Worm (Caenorhabditis elegans) whole organism, late embryonic: ENCODE data around the gene ZK380.2.

Experiments
- C08G9.2 ChIP-seq: sonication (generic microtip); optimal IDR thresholded peaks from 2 replicates; lab custom pipeline; 2016; ENCODE audit warnings: mild to moderate bottlenecking, missing genetic modification characterization, moderate library complexity, missing compliant biosample characterization
- C38D4.7 ChIP-seq: fragments of 200-800 bp; sonication (Bioruptor generic); optimal IDR thresholded peaks from 2 replicates; lab custom pipeline; 2018; ENCODE audit warnings: mild to moderate bottlenecking, missing genetic modification characterization, moderate library complexity, missing compliant biosample characterization
- F13H6.1 ChIP-seq: sonication (generic microtip); optimal IDR thresholded peaks from 2 replicates; lab custom pipeline; 2016; ENCODE audit warnings: missing genetic modification characterization, missing compliant biosample characterization
- K02D7.2 ChIP-seq: sonication (generic microtip); optimal IDR thresholded peaks from 2 replicates; lab custom pipeline; 2017; ENCODE audit warnings: mild to moderate bottlenecking, missing genetic modification characterization, missing compliant biosample characterization
- K09A11.1 ChIP-seq: sonication (generic microtip); optimal IDR thresholded peaks from 2 replicates; lab custom pipeline; 2017; ENCODE audit warnings: antibody characterized with exemption, mild to moderate bottlenecking, missing genetic modification characterization, missing compliant biosample characterization; ENCODE audit not compliant: insufficient read depth
- Y22D7AL.16 ChIP-seq: sonication (generic microtip); optimal IDR thresholded peaks from 2 replicates; lab custom pipeline; 2016; ENCODE audit warnings: missing genetic modification characterization, missing compliant biosample characterization
- ama-1 ChIP-seq: fragments of 150-350 bp; optimal IDR thresholded peaks from 2 replicates; lab custom pipeline; 2014
- ceh-14 ChIP-seq: sonication (generic microtip); optimal IDR thresholded peaks from 2 replicates; lab custom pipeline; 2016; ENCODE audit warnings: missing genotype, missing genetic modification characterization, missing compliant biosample characterization
- ceh-18 ChIP-seq: sonication (generic microtip); optimal IDR thresholded peaks from 2 replicates; lab custom pipeline; 2016; ENCODE audit warnings: missing genetic modification characterization, missing compliant biosample characterization
- ceh-2 ChIP-seq: sonication (generic microtip); optimal IDR thresholded peaks from 2 replicates; lab custom pipeline; 2016; ENCODE audit warnings: missing genotype, missing genetic modification characterization, missing compliant biosample characterization
- ceh-22 ChIP-seq: sonication (generic microtip); optimal IDR thresholded peaks from 2 replicates; lab custom pipeline; 2017; ENCODE audit warnings: missing biosample characterization, missing genetic modification characterization
- ceh-31 ChIP-seq: sonication (generic microtip); optimal IDR thresholded peaks from 2 replicates; lab custom pipeline; 2016; ENCODE audit warnings: missing genetic modification characterization, missing compliant biosample characterization
- ceh-34 ChIP-seq: sonication (generic microtip); optimal IDR thresholded peaks from 2 replicates; lab custom pipeline; 2016; ENCODE audit warnings: mild to moderate bottlenecking, missing genetic modification characterization, missing compliant biosample characterization
- ceh-45 ChIP-seq: fragments of 200-800 bp; sonication (Bioruptor generic); IDR thresholded peaks from 2 replicates; pipeline ENCODE4 v1.3.6; 2022; ENCODE audit warnings: missing genetic modification reagents, missing genetic modification characterization, missing compliant biosample characterization
- ceh-48 ChIP-seq: sonication (generic microtip); optimal IDR thresholded peaks from 2 replicates; lab custom pipeline; 2016; ENCODE audit warnings: missing genetic modification characterization, inconsistent platforms, missing compliant biosample characterization
- ceh-6 ChIP-seq: fragments of 200-800 bp; sonication (Bioruptor generic); optimal IDR thresholded peaks from 2 replicates; lab custom pipeline; 2018; ENCODE audit warnings: mild to moderate bottlenecking, missing genetic modification characterization, missing compliant biosample characterization
- che-1 ChIP-seq: sonication (generic microtip); optimal IDR thresholded peaks from 2 replicates; lab custom pipeline; 2016; ENCODE audit warnings: mild to moderate bottlenecking, missing genetic modification characterization, missing compliant biosample characterization
- elt-2 ChIP-seq: sonication (generic microtip); optimal IDR thresholded peaks from 2 replicates; lab custom pipeline; 2016; ENCODE audit warnings: missing genetic modification reagents, missing genetic modification characterization, missing compliant biosample characterization
- elt-4 ChIP-seq: sonication (generic microtip); optimal IDR thresholded peaks from 2 replicates; lab custom pipeline; 2016; ENCODE audit warnings: missing genetic modification characterization, missing compliant biosample characterization
- ets-4 ChIP-seq: sonication (generic microtip); optimal IDR thresholded peaks from 2 replicates; lab custom pipeline; 2016; ENCODE audit warnings: missing genetic modification characterization, missing compliant biosample characterization
- fkh-10 ChIP-seq: fragments of 150-350 bp; optimal IDR thresholded peaks from 2 replicates; lab custom pipeline; 2014; ENCODE audit warnings: missing biosample characterization, missing genetic modification reagents, missing genetic modification characterization
- hlh-8 ChIP-seq: sonication (generic microtip); optimal IDR thresholded peaks from 2 replicates; lab custom pipeline; 2016; ENCODE audit warnings: missing genotype, missing genetic modification characterization, missing compliant biosample characterization
- mec-3 ChIP-seq: sonication (generic microtip); optimal IDR thresholded peaks from 2 replicates; lab custom pipeline; 2016; ENCODE audit warnings: borderline replicate concordance, missing genetic modification characterization, missing compliant biosample characterization
- nhr-11 ChIP-seq: fragments of 150-350 bp; optimal IDR thresholded peaks from 2 replicates; lab custom pipeline; 2014; ENCODE audit warnings: missing biosample characterization, missing genetic modification characterization
- npax-4 ChIP-seq: sonication (generic microtip); optimal IDR thresholded peaks from 2 replicates; lab custom pipeline; 2016; ENCODE audit warnings: missing genetic modification characterization, missing compliant biosample characterization
- pag-3 ChIP-seq: sonication (generic microtip); optimal IDR thresholded peaks from 2 replicates; lab custom pipeline; 2016; ENCODE audit warnings: missing compliant biosample characterization, missing genetic modification characterization, borderline replicate concordance
- pat-9 ChIP-seq: fragments of 200-800 bp; sonication (Bioruptor generic); optimal IDR thresholded peaks from 2 replicates; lab custom pipeline; 2018; ENCODE audit warnings: mild to moderate bottlenecking, missing genetic modification characterization, moderate library complexity, missing compliant biosample characterization
- pax-1 ChIP-seq: fragments of 150-350 bp; optimal IDR thresholded peaks from 2 replicates; lab custom pipeline; 2014; ENCODE audit warnings: missing biosample characterization, missing genetic modification characterization
- ref-2 ChIP-seq: sonication (generic microtip); optimal IDR thresholded peaks from 2 replicates; lab custom pipeline; 2016; ENCODE audit warnings: missing genetic modification characterization, missing compliant biosample characterization
- tbx-2 ChIP-seq: sonication (generic microtip); optimal IDR thresholded peaks from 2 replicates; lab custom pipeline; 2016; ENCODE audit warnings: missing genetic modification characterization, missing compliant biosample characterization
- unc-3 ChIP-seq, 2 experiments: fragments of 200-800 bp in 1 of 2; sonication (Bioruptor generic) in 1 of 2; sonication (generic microtip) in 1 of 2; conservative IDR thresholded peaks in 1 of 2; optimal IDR thresholded peaks in 1 of 2; 2 replicates each; pipeline versions ENCODE4 v1.3.6 to Lab custom; 2016 to 2022; ENCODE audit warnings: missing compliant biosample characterization in 2 of 2, missing genetic modification characterization in 2 of 2, missing genetic modification reagents in 1 of 2
- unc-42 ChIP-seq: sonication (generic microtip); optimal IDR thresholded peaks from 2 replicates; lab custom pipeline; 2016; ENCODE audit warnings: missing genotype, missing genetic modification characterization, missing compliant biosample characterization
- unc-86 ChIP-seq: sonication (generic microtip); optimal IDR thresholded peaks from 2 replicates; lab custom pipeline; 2016; ENCODE audit warnings: missing genetic modification characterization, missing compliant biosample characterization
- zip-5 ChIP-seq: sonication (generic microtip); optimal IDR thresholded peaks from 2 replicates; lab custom pipeline; 2016; ENCODE audit warnings: missing genetic modification characterization, missing compliant biosample characterization

Gene ZK380.2

DNA sequence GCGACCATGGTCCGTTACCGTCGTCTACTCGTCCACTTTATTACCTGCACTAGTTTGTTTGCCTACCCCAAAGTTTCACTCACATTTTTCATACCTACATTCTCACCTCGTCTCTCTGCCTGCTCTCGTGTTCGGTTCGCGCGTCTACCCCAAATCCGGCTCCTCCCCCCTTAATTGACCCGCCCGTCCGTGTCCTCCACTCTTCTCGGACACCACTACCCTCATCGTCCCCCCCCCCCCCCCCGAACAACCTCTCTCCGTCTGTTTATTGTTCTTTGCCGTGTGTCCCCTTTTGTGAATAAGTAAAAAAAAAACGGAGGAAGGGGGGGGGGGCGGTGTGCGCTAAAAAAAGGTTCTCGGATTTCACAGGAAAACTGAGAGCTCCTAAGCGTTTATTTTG is 28.2 kb upstream of the ZK380.2 start:
- peak; percentile 2 for TF ChIP-seq che-1 (tag; lab: Kevin White, UChicago)
- TF ChIP-seq pat-9 (tag; lab: Kevin White, UChicago): no peak

DNA sequence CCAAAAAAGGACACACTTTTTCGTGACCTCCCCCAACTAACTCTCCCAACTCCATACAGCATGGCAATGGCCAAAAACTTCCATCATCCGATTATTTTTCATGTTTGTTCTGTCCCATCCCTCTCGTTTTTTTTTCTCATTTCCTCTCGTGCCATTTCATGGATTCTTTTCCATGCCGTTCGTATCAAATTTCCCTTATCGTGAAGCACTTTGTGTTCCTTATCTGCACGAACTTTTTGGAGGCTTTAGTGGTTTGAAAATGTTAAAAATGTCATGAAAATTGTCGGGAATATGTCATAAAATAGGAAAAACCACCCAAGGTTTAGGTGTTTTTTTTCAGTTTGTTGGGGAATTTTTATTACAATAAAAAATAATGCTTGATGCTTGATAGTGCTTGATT is 27.6 kb upstream of the ZK380.2 start:
- TF ChIP-seq pag-3 (tag; lab: Kevin White, UChicago) (no peak), ceh-2 (tag; lab: Kevin White, UChicago) (no peak), K02D7.2 (no peak), ref-2 (tag; lab: Kevin White, UChicago) (no peak), K09A11.1 (tag; lab: Kevin White, UChicago) (no peak), tbx-2 (tag; lab: Kevin White, UChicago) (no peak), ceh-6 (GFP tag; lab: Kevin White, UChicago) (no peak), ets-4 (tag; lab: Kevin White, UChicago) (no peak), npax-4 (tag; lab: Kevin White, UChicago) (no peak), elt-4 (tag; lab: Kevin White, UChicago) (no peak), ceh-22 (tag; lab: Kevin White, UChicago) (no peak)

DNA sequence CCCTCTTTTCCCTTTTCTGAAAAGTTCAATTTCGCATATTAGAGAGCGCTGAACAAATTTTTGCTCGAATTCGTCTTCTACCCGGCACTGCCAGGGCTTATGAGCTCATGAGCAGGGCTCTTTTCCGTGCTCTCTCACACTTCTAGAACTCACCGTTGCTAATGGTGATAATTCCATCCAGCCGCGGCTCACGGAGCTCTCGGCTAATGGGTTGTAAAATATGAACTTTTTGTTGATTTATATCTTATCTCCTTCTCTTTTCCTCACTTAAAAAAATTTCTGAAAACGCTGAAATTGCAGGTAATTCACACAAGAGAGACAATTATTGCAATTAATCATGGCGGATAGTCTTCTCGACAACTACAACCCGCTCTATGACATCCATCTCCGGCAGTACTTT is 26.7 kb upstream of the ZK380.2 start, which contains the start of gene H11E01.3:
TSS of gene H11E01.3 (plus strand) at position 301 of the 400 bp plus-strand sequence.
- no peak for TF ChIP-seq ama-1 (lab: Kevin White, UChicago)
- no peak for TF ChIP-seq ceh-14 (tag; lab: Kevin White, UChicago)
- TF ChIP-seq unc-3 (GFP tag; conservative IDR thresholded peaks at IDR 0.05; lab: Robert Waterston, UW): no peak
- no peak for TF ChIP-seq unc-3 (tag; optimal IDR thresholded peaks at IDR 0.05; lab: Kevin White, UChicago)
- TF ChIP-seq unc-42 (tag; lab: Kevin White, UChicago): no peak
- no peak for TF ChIP-seq elt-2 (tag; lab: Kevin White, UChicago)
- TF ChIP-seq pag-3 (tag; lab: Kevin White, UChicago): no peak

DNA sequence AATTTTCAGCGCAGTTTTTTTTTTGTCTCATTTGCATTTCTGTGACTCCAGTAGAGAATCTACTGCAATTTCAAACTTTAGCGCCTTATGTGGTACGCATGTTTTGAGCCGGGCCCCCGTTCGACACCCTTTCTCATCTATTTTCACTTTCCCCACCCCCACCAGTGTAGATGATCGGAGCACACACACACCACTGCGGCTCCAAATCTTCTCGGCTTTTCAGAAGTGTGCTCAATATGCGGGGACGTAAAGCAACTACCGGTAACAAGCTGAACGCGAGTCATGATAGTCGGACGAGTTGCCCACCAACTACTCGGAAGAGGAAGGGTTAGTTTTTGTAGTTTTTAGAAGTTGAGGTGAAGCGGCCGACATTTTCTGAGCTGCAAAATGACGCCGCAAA is 18.3 kb upstream of the ZK380.2 start:
- no peak for TF ChIP-seq zip-5 (tag; lab: Kevin White, UChicago)

DNA sequence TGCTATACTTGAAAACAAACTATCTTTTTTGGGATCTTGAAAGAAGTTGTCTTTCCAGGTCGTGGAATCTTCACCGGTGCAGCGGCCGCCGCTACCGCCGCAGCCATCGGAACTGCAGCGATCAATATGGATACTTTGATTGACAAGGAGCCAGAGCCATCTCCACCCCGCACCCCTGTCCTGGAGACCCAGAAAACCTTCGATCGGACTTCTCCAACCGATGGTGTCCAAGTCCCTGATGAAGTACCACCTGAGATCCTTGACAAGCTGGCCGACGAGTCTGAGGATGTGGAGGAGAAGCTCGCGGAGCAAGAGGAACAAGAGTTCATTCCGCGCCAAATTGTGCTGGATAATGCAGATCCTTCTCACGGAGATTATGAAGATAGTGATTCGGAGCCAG is 17.4 kb upstream of the ZK380.2 start:
- TF ChIP-seq unc-86 (tag; lab: Kevin White, UChicago) (no peak), ceh-45 (GFP tag; lab: Robert Waterston, UW) (no peak), ceh-31 (tag; lab: Kevin White, UChicago) (no peak), F13H6.1 (tag; lab: Kevin White, UChicago) (no peak), K02D7.2 (no peak), Y22D7AL.16 (tag; lab: Kevin White, UChicago) (no peak), ref-2 (tag; lab: Kevin White, UChicago) (no peak), npax-4 (tag; lab: Kevin White, UChicago) (no peak), che-1 (tag; lab: Kevin White, UChicago) (no peak), C08G9.2 (tag; lab: Kevin White, UChicago) (no peak), ceh-22 (tag; lab: Kevin White, UChicago) (no peak), ceh-14 (tag; lab: Kevin White, UChicago) (no peak), nhr-11 (no peak), ceh-34 (tag; lab: Kevin White, UChicago) (no peak), fkh-10 (GFP tag; lab: Kevin White, UChicago) (no peak), pax-1 (tag; lab: Kevin White, UChicago) (no peak)
- TF ChIP-seq, all 69 proteins: peak for 0

DNA sequence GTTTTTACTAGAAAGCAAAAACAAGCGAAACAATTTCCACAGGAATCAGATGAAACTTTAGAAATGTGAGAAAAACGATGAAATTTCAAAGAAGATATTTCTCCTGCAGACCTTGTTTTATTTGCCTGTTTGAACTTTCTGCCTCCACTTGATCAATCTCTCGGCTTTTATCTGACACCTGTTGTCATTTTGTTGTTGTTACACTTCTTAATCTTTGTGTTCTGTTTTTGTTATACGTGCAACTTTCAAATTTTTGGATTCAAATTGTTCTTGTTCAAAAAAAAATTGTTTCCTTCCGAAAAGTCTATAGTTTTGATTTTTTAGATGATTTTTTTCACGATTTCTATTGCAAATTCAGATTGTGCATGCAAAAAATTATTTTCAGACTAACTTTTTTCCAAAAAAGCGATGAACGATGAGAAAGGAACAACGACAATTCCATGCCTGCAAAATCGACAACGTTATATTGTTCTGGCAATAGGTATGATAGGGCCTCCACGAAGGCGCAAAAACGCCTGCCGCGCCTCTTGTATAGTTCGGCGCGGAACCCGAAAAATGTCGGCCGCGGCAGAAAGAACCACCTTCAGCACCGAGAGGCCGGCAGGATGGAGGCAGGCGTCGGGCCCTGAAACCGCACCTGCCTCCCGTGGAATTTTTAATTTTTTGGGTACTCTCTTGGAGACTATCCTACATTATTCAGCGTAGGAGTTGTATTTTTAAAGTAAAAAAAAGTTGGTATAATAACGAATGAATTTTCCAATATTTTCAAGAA is 10.4 kb upstream of the ZK380.2 start, which contains the start of gene H11E01.2:
TSS of gene H11E01.2 (plus strand) at position 380 of the 772 bp plus-strand sequence.
- TF ChIP-seq ceh-48 (tag; lab: Kevin White, UChicago) (no peak), che-1 (tag; lab: Kevin White, UChicago) (no peak), ama-1 (lab: Kevin White, UChicago) (no peak), mec-3 (no peak), C38D4.7 (GFP tag; lab: Kevin White, UChicago) (no peak), pax-1 (tag; lab: Kevin White, UChicago) (no peak), hlh-8 (tag; lab: Kevin White, UChicago) (no peak), K02D7.2 (no peak), ref-2 (tag; lab: Kevin White, UChicago) (no peak), pag-3 (tag; lab: Kevin White, UChicago) (no peak), fkh-10 (GFP tag; lab: Kevin White, UChicago) (no peak), unc-86 (tag; lab: Kevin White, UChicago) (no peak), ceh-18 (tag; lab: Kevin White, UChicago) (no peak), ets-4 (tag; lab: Kevin White, UChicago) (no peak)
